Worm (Caenorhabditis elegans) whole organism, L3 larva: ENCODE data around the gene F10G2.1.
"Not testable (repeated sequence)": the region's sequence is repeated elsewhere in the genome, so short reads cannot be mapped to it uniquely, and the experiment has no call there.

Experiments
- R02D3.7 ChIP-seq: fragments of 150-350 bp; optimal IDR thresholded peaks from 2 replicates; lab custom pipeline; 2014; ENCODE audit warnings: missing biosample characterization, missing genetic modification characterization
- ZK546.5 ChIP-seq: sonication (generic microtip); optimal IDR thresholded peaks from 2 replicates; lab custom pipeline; 2017; ENCODE audit warnings: missing biosample characterization, missing genetic modification characterization
- aly-2 ChIP-seq: fragments of 150-350 bp; optimal IDR thresholded peaks from 2 replicates; lab custom pipeline; 2014; ENCODE audit warnings: missing biosample characterization, missing genetic modification characterization
- ceh-16 ChIP-seq: sonication (generic microtip); optimal IDR thresholded peaks from 2 replicates; lab custom pipeline; 2017; ENCODE audit warnings: missing biosample characterization, missing genetic modification characterization
- ceh-28 ChIP-seq: fragments of 150-350 bp; optimal IDR thresholded peaks from 2 replicates; lab custom pipeline; 2014; ENCODE audit warnings: missing biosample characterization, missing genetic modification reagents, missing genetic modification characterization
- ceh-82 ChIP-seq: fragments of 150-350 bp; optimal IDR thresholded peaks from 2 replicates; lab custom pipeline; 2014; ENCODE audit warnings: missing biosample characterization, missing genetic modification characterization
- ceh-9 ChIP-seq: sonication (generic microtip); optimal IDR thresholded peaks from 2 replicates; lab custom pipeline; 2018; ENCODE audit warnings: missing biosample characterization, missing genetic modification characterization
- daf-12 ChIP-seq: fragments of 150-350 bp; optimal IDR thresholded peaks from 2 replicates; lab custom pipeline; 2014; ENCODE audit warnings: missing biosample characterization, missing genetic modification reagents, missing genetic modification characterization
- egl-27 ChIP-seq: sonication (generic microtip); optimal IDR thresholded peaks from 4 replicates; lab custom pipeline; 2017; ENCODE audit warnings: missing biosample characterization, missing genetic modification reagents, missing genetic modification characterization
- elt-1 ChIP-seq: fragments of 150-350 bp; optimal IDR thresholded peaks from 2 replicates; lab custom pipeline; 2014; ENCODE audit warnings: missing biosample characterization, missing genetic modification characterization
- elt-2 ChIP-seq: sonication (generic microtip); optimal IDR thresholded peaks from 2 replicates; lab custom pipeline; 2016; ENCODE audit warnings: missing genetic modification reagents, mild to moderate bottlenecking, missing genetic modification characterization, missing compliant biosample characterization
- elt-3 ChIP-seq, 3 experiments: fragments of 150-350 bp in 1 of 3; sonication (generic microtip) in 2 of 3; optimal IDR thresholded peaks; 2 replicates in 2 of 3; 4 replicates in 1 of 3; lab custom pipeline; 2014 to 2017; ENCODE audit warnings: missing biosample characterization in 3 of 3, missing genetic modification characterization in 3 of 3
- eor-1 ChIP-seq, 2 experiments: fragments of 150-350 bp; optimal IDR thresholded peaks; 2 replicates each; lab custom pipeline; 2014 to 2018; ENCODE audit warnings: missing biosample characterization in 2 of 2, missing genetic modification characterization in 2 of 2
- fkh-10 ChIP-seq: sonication (generic microtip); optimal IDR thresholded peaks from 2 replicates; lab custom pipeline; 2017; ENCODE audit warnings: missing biosample characterization, missing genetic modification reagents, missing genetic modification characterization
- fkh-2 ChIP-seq: fragments of 150-350 bp; optimal IDR thresholded peaks from 2 replicates; lab custom pipeline; 2014; ENCODE audit warnings: missing biosample characterization, missing genetic modification reagents, missing genetic modification characterization
- fos-1 ChIP-seq: fragments of 150-350 bp; optimal IDR thresholded peaks from 2 replicates; lab custom pipeline; 2014; ENCODE audit warnings: missing biosample characterization, missing genetic modification characterization
- hmg-11 ChIP-seq: sonication (generic microtip); optimal IDR thresholded peaks from 2 replicates; lab custom pipeline; 2016; ENCODE audit warnings: missing genetic modification characterization, missing compliant biosample characterization
- jun-1 ChIP-seq: fragments of 150-350 bp; optimal IDR thresholded peaks from 2 replicates; lab custom pipeline; 2014; ENCODE audit warnings: missing biosample characterization, missing genetic modification reagents, missing genetic modification characterization
- lin-39 ChIP-seq: fragments of 150-350 bp; optimal IDR thresholded peaks from 2 replicates; lab custom pipeline; 2018; ENCODE audit warnings: missing biosample characterization, missing genetic modification reagents, missing genetic modification characterization
- lsy-12 ChIP-seq: sonication (generic microtip); optimal IDR thresholded peaks from 2 replicates; lab custom pipeline; 2016; ENCODE audit warnings: mild to moderate bottlenecking, missing genetic modification characterization, missing compliant biosample characterization
- nfya-1 ChIP-seq: sonication (generic microtip); optimal IDR thresholded peaks from 2 replicates; lab custom pipeline; 2017; ENCODE audit warnings: missing genetic modification characterization, mild to moderate bottlenecking, missing compliant biosample characterization, antibody characterized with exemption, moderate library complexity; ENCODE audit not compliant: insufficient read depth
- nhr-11 ChIP-seq: fragments of 150-350 bp; optimal IDR thresholded peaks from 2 replicates; lab custom pipeline; 2014; ENCODE audit warnings: missing biosample characterization, missing genetic modification characterization
- nhr-12 ChIP-seq: fragments of 150-350 bp; optimal IDR thresholded peaks from 2 replicates; lab custom pipeline; 2014; ENCODE audit warnings: missing biosample characterization, missing genetic modification characterization
- nhr-237 ChIP-seq: fragments of 150-350 bp; optimal IDR thresholded peaks from 2 replicates; lab custom pipeline; 2014; ENCODE audit warnings: missing biosample characterization, missing genetic modification characterization
- nhr-25 ChIP-seq: sonication (generic microtip); optimal IDR thresholded peaks from 2 replicates; lab custom pipeline; 2017; ENCODE audit warnings: missing biosample characterization, missing genetic modification characterization
- nhr-28 ChIP-seq: fragments of 150-350 bp; optimal IDR thresholded peaks from 2 replicates; lab custom pipeline; 2014; ENCODE audit warnings: missing biosample characterization, missing genetic modification characterization
- nhr-43 ChIP-seq: sonication (generic microtip); optimal IDR thresholded peaks from 2 replicates; lab custom pipeline; 2016; ENCODE audit warnings: mild to moderate bottlenecking, missing genetic modification characterization, missing compliant biosample characterization; ENCODE audit not compliant: poor library complexity, severe bottlenecking
- nhr-67 ChIP-seq: fragments of 150-350 bp; optimal IDR thresholded peaks from 2 replicates; lab custom pipeline; 2014; ENCODE audit warnings: missing biosample characterization, missing genetic modification characterization
- pqm-1 ChIP-seq: fragments of 150-350 bp; optimal IDR thresholded peaks from 2 replicates; lab custom pipeline; 2017; ENCODE audit warnings: missing biosample characterization, missing genetic modification characterization, inconsistent platforms
- sea-2 ChIP-seq: fragments of 150-350 bp; sonication (generic microtip); optimal IDR thresholded peaks from 4 replicates; lab custom pipeline; 2014; ENCODE audit warnings: missing biosample characterization, missing genetic modification reagents, missing genetic modification characterization
- skn-1 ChIP-seq: fragments of 150-350 bp; optimal IDR thresholded peaks from 2 replicates; lab custom pipeline; 2014; ENCODE audit warnings: missing biosample characterization, missing genetic modification characterization
- snpc-4 ChIP-seq: fragments of 150-350 bp; optimal IDR thresholded peaks from 2 replicates; lab custom pipeline; 2014; ENCODE audit warnings: missing biosample characterization, missing genetic modification characterization
- tbx-2 ChIP-seq: sonication (generic microtip); optimal IDR thresholded peaks from 2 replicates; lab custom pipeline; 2016; ENCODE audit warnings: mild to moderate bottlenecking, missing genetic modification characterization, missing compliant biosample characterization
- unc-62 ChIP-seq: fragments of 150-350 bp; sonication (generic microtip); optimal IDR thresholded peaks from 4 replicates; lab custom pipeline; 2014; ENCODE audit warnings: missing biosample characterization, missing genetic modification reagents, missing genetic modification characterization
- ztf-11 ChIP-seq: fragments of 150-350 bp; optimal IDR thresholded peaks from 2 replicates; lab custom pipeline; 2014; ENCODE audit warnings: missing biosample characterization, missing genetic modification characterization
- ztf-4 ChIP-seq: fragments of 150-350 bp; optimal IDR thresholded peaks from 2 replicates; lab custom pipeline; 2014; ENCODE audit warnings: missing biosample characterization, missing genetic modification characterization

The F10G2.1 gene

DNA sequence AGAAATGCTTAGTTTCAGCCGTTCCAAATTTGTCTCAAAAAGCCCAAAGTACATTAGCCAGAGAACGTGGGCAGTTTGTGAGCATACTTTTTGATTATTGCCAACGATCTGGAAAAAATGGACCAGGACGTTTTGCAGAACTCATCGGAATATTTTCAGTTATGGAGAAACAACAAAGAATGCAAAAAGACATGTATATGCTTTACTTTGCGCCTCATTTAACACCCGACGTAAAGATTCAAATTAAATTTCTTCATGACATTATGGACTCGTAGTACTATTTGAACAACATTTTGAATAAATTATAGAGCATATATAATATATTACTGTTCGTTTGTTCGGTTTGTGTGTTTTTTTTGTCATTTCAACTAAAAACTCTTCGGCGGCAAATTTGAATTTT, 11.2 kb downstream of the F10G2.1 start, which contains the start of gene srh-244:
srh-244 (plus strand) TSS at position 301 of the 400 bp plus-strand sequence.
- TF ChIP-seq ceh-82 (tag; lab: Kevin White, UChicago): no peak
- no peak for TF ChIP-seq snpc-4 (tag; lab: Kevin White, UChicago)
- no peak for TF ChIP-seq fkh-10 (GFP tag; lab: Kevin White, UChicago)
- no peak for TF ChIP-seq R02D3.7 (tag; lab: Kevin White, UChicago)
- TF ChIP-seq lin-39 (tag; lab: Kevin White, UChicago): no peak

DNA sequence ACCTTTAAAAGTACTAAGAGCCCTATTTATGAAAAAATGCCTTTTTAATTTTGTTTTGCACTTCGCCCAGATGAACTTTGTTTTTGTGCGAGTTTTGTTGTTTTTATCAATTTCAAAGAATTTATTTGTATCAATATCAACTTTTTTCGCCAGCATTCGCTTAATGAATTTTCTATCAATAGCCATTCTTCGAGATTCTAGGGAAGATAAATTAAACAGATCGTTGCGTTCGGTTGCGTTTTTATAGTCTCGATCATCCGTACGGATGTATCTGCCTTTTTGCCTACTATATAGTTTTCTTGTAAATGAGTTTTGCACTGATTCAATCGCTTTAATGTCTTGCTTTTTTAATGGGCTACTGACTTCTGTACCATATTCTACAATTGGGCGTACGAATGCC, 13.1 kb downstream of the F10G2.1 start, which contains the start of gene nhr-147:
nhr-147 (plus strand) TSS at position 301 of the 400 bp plus-strand sequence.
- TF ChIP-seq ceh-9, ceh-16, nfya-1 (tag; lab: Kevin White, UChicago): not testable (repeated sequence)

DNA sequence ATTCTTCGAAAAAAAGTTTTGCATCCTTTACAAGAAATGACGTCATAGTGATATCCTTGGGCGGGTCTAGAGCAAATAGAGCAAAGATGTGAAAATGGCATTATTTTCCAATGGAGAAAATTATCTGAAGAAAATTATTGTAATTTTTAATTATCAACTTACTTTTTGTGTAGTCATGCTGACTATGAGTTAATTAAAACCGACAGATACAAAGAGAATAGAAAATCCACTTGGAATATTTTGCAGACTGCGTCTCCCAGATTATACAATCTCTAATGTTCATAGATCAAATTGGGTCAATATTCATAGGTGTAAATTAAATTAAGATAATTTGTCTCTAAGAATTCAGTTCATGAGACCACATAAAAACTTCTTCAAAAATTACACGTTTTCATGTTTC, 17.2 kb downstream of the F10G2.1 start, which contains the start of gene nhr-149:
nhr-149 (minus strand) TSS at position 101 of the 400 bp plus-strand sequence.
- TF ChIP-seq nhr-43 (tag; lab: Kevin White, UChicago) (no peak), sea-2 (GFP tag; lab: Kevin White, UChicago) (no peak), ztf-11 (tag; lab: Kevin White, UChicago) (no peak), fos-1 (tag; lab: Kevin White, UChicago) (no peak), hmg-11 (tag; lab: Kevin White, UChicago) (no peak), lsy-12 (no peak), R02D3.7 (tag; lab: Kevin White, UChicago) (no peak), egl-27 (no peak)

DNA sequence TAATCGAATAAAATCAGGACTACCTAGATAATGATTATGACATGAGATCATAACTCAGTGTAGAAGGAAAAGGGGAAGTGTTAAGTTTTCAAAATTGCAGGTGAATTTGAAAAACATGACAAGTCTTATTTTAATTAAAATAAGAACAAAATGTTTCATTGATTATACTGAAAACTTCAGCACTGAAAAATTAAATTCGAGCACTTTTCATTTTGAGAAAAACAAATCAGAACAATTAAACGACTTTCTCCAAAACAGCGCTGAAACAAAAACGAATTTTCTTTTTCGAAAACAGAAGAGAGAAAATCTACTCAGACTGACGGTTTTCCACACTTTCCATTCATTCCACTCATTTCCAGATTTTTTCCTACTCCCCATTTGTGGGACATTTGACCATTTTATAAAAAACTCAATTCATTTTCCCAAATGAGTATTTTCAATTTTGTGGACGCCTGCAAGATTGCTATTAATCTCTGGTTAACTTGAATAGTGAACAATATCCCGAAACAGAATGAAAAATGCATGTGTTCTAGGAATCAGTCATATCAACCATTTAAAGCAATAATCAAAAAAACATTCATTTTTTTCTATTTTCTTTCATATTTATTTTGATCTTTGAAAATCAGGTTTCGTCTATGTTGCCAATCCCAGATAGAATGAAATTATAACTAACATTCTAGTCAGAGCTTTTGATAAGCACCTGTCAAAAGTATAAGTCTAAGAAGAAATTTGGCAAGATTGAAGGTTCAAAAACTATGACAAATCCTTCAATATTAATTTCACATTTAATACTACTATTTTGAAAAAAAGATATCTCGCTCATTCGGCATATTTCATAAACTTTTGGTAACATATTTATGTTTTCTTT, 20.1 kb downstream of the F10G2.1 start, which contains the start of the genes srh-231 and srh-275:
srh-231 (minus strand) TSS at position 51 of the 868 bp plus-strand sequence.
srh-275 (plus strand) TSS at position 818 of the 868 bp plus-strand sequence.
- no peak for TF ChIP-seq nhr-67
- no peak for TF ChIP-seq elt-2 (tag; lab: Kevin White, UChicago)
- TF ChIP-seq hmg-11 (tag; lab: Kevin White, UChicago): no peak
- TF ChIP-seq nhr-43 (tag; lab: Kevin White, UChicago): no peak
- no peak for TF ChIP-seq jun-1 (tag; lab: Kevin White, UChicago)
- no peak for TF ChIP-seq nhr-11

DNA sequence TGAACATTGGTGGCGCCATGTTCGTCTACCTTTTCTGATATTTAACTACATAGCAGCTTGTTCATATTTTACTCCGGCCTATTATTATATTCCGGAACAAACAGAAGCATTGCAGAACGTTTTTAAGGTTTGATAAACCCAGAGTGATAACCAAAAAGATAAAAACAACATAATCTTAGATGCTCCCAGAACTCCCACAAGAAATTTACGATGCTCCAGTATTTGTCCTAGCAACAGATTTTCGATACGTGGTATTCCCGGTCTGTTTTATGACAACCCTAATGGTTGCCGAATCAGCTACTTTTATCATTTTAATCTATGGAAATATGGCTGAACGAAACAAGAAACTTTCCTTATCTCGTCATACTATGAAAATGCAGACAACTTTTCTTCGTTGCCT, 21.2 kb downstream of the F10G2.1 start:
- TF ChIP-seq nhr-43 (tag; lab: Kevin White, UChicago) (no peak), nhr-237 (no peak), hmg-11 (tag; lab: Kevin White, UChicago) (no peak), ceh-28 (no peak), nhr-67 (no peak), elt-3 (tag; optimal IDR thresholded peaks at IDR 0.05; lab: Kevin White, UChicago) (no peak), eor-1 (tag; optimal IDR thresholded peaks at IDR 0.05; lab: Kevin White, UChicago) (no peak), nhr-28 (tag; lab: Kevin White, UChicago) (no peak), nhr-12 (tag; lab: Kevin White, UChicago) (no peak), nfya-1 (tag; lab: Kevin White, UChicago) (no peak), fkh-10 (GFP tag; lab: Kevin White, UChicago) (no peak), pqm-1 (tag; lab: Kevin White, UChicago) (no peak), snpc-4 (tag; lab: Kevin White, UChicago) (no peak), ztf-4 (no peak), skn-1 (no peak)

DNA sequence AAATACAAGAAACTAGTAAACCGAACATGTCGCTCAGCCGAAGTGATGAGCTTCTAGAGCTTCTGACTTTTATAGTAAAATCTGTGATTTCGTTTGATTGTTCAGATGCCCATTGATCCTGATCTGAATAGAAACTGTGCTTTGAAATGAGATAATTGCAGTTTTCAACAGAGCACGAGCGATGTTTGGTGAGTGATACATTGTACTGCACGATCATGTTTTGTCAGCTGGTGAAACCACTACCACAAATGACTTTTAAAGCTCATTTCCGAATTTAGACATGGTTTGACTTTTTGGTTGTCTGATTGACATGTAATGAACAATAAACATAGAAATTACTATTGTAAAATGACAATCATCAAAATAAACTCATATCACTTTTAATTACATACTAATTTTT, 23.1 kb downstream of the F10G2.1 start, which contains the start of gene tag-293:
tag-293 (minus strand) TSS at position 101 of the 400 bp plus-strand sequence.
- TF ChIP-seq R02D3.7 (tag; lab: Kevin White, UChicago) (no peak), fkh-2 (tag; lab: Kevin White, UChicago) (no peak), elt-1 (tag; lab: Kevin White, UChicago) (no peak), elt-3 (tag; optimal IDR thresholded peaks at IDR 0.05; lab: Kevin White, UChicago) (no peak), tbx-2 (no peak), nhr-25 (tag; lab: Kevin White, UChicago) (no peak), pqm-1 (tag; lab: Kevin White, UChicago) (no peak), ZK546.5 (no peak), ztf-4 (no peak), aly-2 (tag; lab: Kevin White, UChicago) (no peak), daf-12 (no peak), fkh-10 (GFP tag; lab: Kevin White, UChicago) (no peak), unc-62 (GFP tag; lab: Kevin White, UChicago) (no peak), skn-1 (no peak), nhr-11 (no peak), nhr-43 (tag; lab: Kevin White, UChicago) (no peak), lsy-12 (no peak)
